Fruit fly (Drosophila melanogaster) whole organism, prepupa: ENCODE results near the gene zye.

Source experiments
- CG10631 ChIP-seq: fragments of 200-800 bp; sonication (Bioruptor generic); optimal IDR thresholded peaks from 2 replicates; lab custom pipeline; 2016; ENCODE audit warnings: missing biosample characterization, missing genetic modification characterization
- CG10669 ChIP-seq: fragments of 200-800 bp; sonication (Bioruptor generic); optimal IDR thresholded peaks from 3 replicates; lab custom pipeline; 2018; ENCODE audit warnings: missing biosample characterization, mild to moderate bottlenecking, missing genetic modification characterization, moderate library complexity
- CG11294 ChIP-seq: fragments of 200-800 bp; sonication (Bioruptor generic); IDR thresholded peaks from 2 replicates; pipeline ENCODE4 v1.3.6; 2022; ENCODE audit warnings: missing biosample characterization, missing genetic modification characterization
- CG11762 ChIP-seq: fragments of 200-800 bp; sonication (Bioruptor generic); optimal IDR thresholded peaks from 3 replicates; lab custom pipeline; 2016; ENCODE audit warnings: missing biosample characterization, missing genetic modification characterization; ENCODE audit not compliant: insufficient read depth
- CG15336 ChIP-seq: fragments of 200-800 bp; sonication (Bioruptor generic); IDR thresholded peaks from 2 replicates; pipeline ENCODE4 v1.3.6; 2022; ENCODE audit warnings: missing biosample characterization, missing genetic modification characterization
- CG16779 ChIP-seq: fragments of 200-800 bp; sonication (Bioruptor generic); optimal IDR thresholded peaks from 3 replicates; lab custom pipeline; 2017; ENCODE audit warnings: missing biosample characterization, mild to moderate bottlenecking, missing genetic modification characterization
- CG3032 ChIP-seq: fragments of 200-800 bp; optimal IDR thresholded peaks from 2 replicates; lab custom pipeline; 2019; ENCODE audit warnings: missing biosample characterization, mild to moderate bottlenecking, missing genetic modification characterization, moderate library complexity
- CG32006 ChIP-seq: fragments of 200-800 bp; sonication (Bioruptor generic); optimal IDR thresholded peaks from 3 replicates; lab custom pipeline; 2017; ENCODE audit warnings: missing biosample characterization, mild to moderate bottlenecking, missing genetic modification characterization
- CG6808 ChIP-seq: fragments of 200-800 bp; sonication (Bioruptor generic); optimal IDR thresholded peaks from 3 replicates; lab custom pipeline; 2017; ENCODE audit warnings: missing biosample characterization, missing genetic modification characterization, mild to moderate bottlenecking, moderate library complexity, missing genetic modification reagents
- CG7368 ChIP-seq: fragments of 200-800 bp; sonication (Bioruptor generic); optimal IDR thresholded peaks from 3 replicates; lab custom pipeline; 2016; ENCODE audit warnings: missing biosample characterization, missing genetic modification characterization
- CG8119 ChIP-seq: fragments of 200-800 bp; sonication (Bioruptor generic); IDR thresholded peaks from 3 replicates; pipeline ENCODE4 v1.3.6; 2022; ENCODE audit warnings: missing biosample characterization, missing genetic modification characterization
- Eip78C ChIP-seq: fragments of 200-800 bp; sonication (Bioruptor generic); peaks from one replicate; lab custom pipeline; 2016; ENCODE audit warnings: missing biosample characterization, missing genetic modification characterization
- Eip93F ChIP-seq: fragments of 200-800 bp; sonication (Bioruptor generic); optimal IDR thresholded peaks from 2 replicates; lab custom pipeline; 2016; ENCODE audit warnings: missing biosample characterization, mild to moderate bottlenecking, missing genetic modification characterization
- Ets21C ChIP-seq: fragments of 200-800 bp; sonication (Bioruptor generic); optimal IDR thresholded peaks from 3 replicates; lab custom pipeline; 2016; ENCODE audit warnings: missing biosample characterization, missing genetic modification characterization
- Ets96B ChIP-seq: fragments of 200-800 bp; optimal IDR thresholded peaks from 2 replicates; lab custom pipeline; 2019; ENCODE audit warnings: missing biosample characterization, mild to moderate bottlenecking, missing genetic modification characterization, moderate library complexity
- Gug ChIP-seq: fragments of 200-800 bp; sonication (Bioruptor generic); IDR thresholded peaks from 2 replicates; pipeline ENCODE4 v1.3.6; 2022; ENCODE audit warnings: missing biosample characterization, missing genetic modification characterization
- Sox102F ChIP-seq: fragments of 200-800 bp; sonication (Bioruptor generic); optimal IDR thresholded peaks from 2 replicates; lab custom pipeline; 2016; ENCODE audit warnings: missing biosample characterization, mild to moderate bottlenecking, missing genetic modification characterization
- Sox14 ChIP-seq: fragments of 200-800 bp; sonication (Bioruptor generic); optimal IDR thresholded peaks from 3 replicates; lab custom pipeline; 2016; ENCODE audit warnings: missing biosample characterization, missing genetic modification characterization
- achi ChIP-seq: fragments of 200-800 bp; sonication (Bioruptor generic); optimal IDR thresholded peaks from 3 replicates; lab custom pipeline; 2016; ENCODE audit warnings: missing biosample characterization, missing genetic modification characterization
- cyc ChIP-seq: fragments of 200-800 bp; sonication (Bioruptor generic); optimal IDR thresholded peaks from 3 replicates; lab custom pipeline; 2016; ENCODE audit warnings: missing biosample characterization, missing genetic modification characterization
- eg ChIP-seq: fragments of 200-800 bp; sonication (Bioruptor generic); IDR thresholded peaks from 3 replicates; pipeline ENCODE4 v1.3.6; 2022; ENCODE audit warnings: missing biosample characterization, missing genetic modification characterization
- esn ChIP-seq: fragments of 200-800 bp; sonication (Bioruptor generic); optimal IDR thresholded peaks from 2 replicates; lab custom pipeline; 2016; ENCODE audit warnings: missing biosample characterization, mild to moderate bottlenecking, missing genetic modification characterization, moderate library complexity
- fd59A ChIP-seq: fragments of 200-800 bp; sonication (Bioruptor generic); optimal IDR thresholded peaks from 2 replicates; lab custom pipeline; 2017; ENCODE audit warnings: missing biosample characterization, mild to moderate bottlenecking, missing genetic modification characterization, missing genetic modification reagents
- fd85E ChIP-seq: fragments of 200-800 bp; sonication (Bioruptor generic); optimal IDR thresholded peaks from 3 replicates; lab custom pipeline; 2016; ENCODE audit warnings: missing biosample characterization, missing genetic modification characterization
- fkh ChIP-seq: fragments of 200-800 bp; sonication (Bioruptor generic); optimal IDR thresholded peaks from 3 replicates; lab custom pipeline; 2017; ENCODE audit warnings: missing biosample characterization, mild to moderate bottlenecking, missing genetic modification characterization, moderate library complexity
- lz ChIP-seq: fragments of 200-800 bp; sonication (Bioruptor generic); optimal IDR thresholded peaks from 3 replicates; lab custom pipeline; 2016; ENCODE audit warnings: missing biosample characterization, missing genetic modification characterization
- pdm3 ChIP-seq: fragments of 200-800 bp; sonication (Bioruptor generic); optimal IDR thresholded peaks from 3 replicates; lab custom pipeline; 2016; ENCODE audit warnings: missing biosample characterization, missing genetic modification characterization
- salr ChIP-seq, 2 experiments: fragments of 200-800 bp; sonication (Bioruptor generic); optimal IDR thresholded peaks; 3 replicates each; lab custom pipeline; 2016 to 2018; ENCODE audit warnings: missing biosample characterization in 2 of 2, missing genetic modification characterization in 2 of 2, mild to moderate bottlenecking in 1 of 2
- spab ChIP-seq: fragments of 200-800 bp; sonication (Bioruptor generic); optimal IDR thresholded peaks from 2 replicates; lab custom pipeline; 2017; ENCODE audit warnings: missing biosample characterization, mild to moderate bottlenecking, missing genetic modification characterization, missing genetic modification reagents
- ss ChIP-seq, 2 experiments: fragments of 200-800 bp; sonication (Bioruptor generic); optimal IDR thresholded peaks; 2 replicates in 1 of 2; 3 replicates in 1 of 2; lab custom pipeline; 2017 to 2018; ENCODE audit warnings: mild to moderate bottlenecking in 2 of 2, missing biosample characterization in 2 of 2, missing genetic modification characterization in 2 of 2, moderate library complexity in 1 of 2

The zye gene

dm6 chr3L:20427449-20427848 lies 14.0 kb downstream of the zye start, which contains the start of gene CG5274:
TSS of gene CG5274 (minus strand) at chr3L:20427666.
- no peak for TF ChIP-seq Sox102F (GFP tag; lab: Kevin White, UChicago)
- TF ChIP-seq CG10631 = no peak
- TF ChIP-seq CG10669 (GFP tag; lab: Kevin White, UChicago) = no peak
- no peak for TF ChIP-seq fkh
- no peak for TF ChIP-seq CG32006 (GFP tag; lab: Kevin White, UChicago)
- TF ChIP-seq ss (GFP tag; optimal IDR thresholded peaks at IDR 0.05; lab: Kevin White, UChicago) = no peak
- TF ChIP-seq salr (GFP tag; optimal IDR thresholded peaks at IDR 0.05; lab: Kevin White, UChicago) = no peak
- TF ChIP-seq CG6808 (GFP tag; lab: Kevin White, UChicago) = no peak
- no peak for TF ChIP-seq Eip78C (GFP tag; lab: Kevin White, UChicago)
- no peak for TF ChIP-seq achi (GFP tag; lab: Kevin White, UChicago)
- no peak for TF ChIP-seq CG15336 (GFP tag; lab: Robert Waterston, UW)
- no peak for TF ChIP-seq Gug
- no peak for TF ChIP-seq fd85E
- TF ChIP-seq CG8119 (GFP tag; lab: Robert Waterston, UW) = no peak
- TF ChIP-seq Ets21C (GFP tag; lab: Kevin White, UChicago) = no peak
- TF ChIP-seq eg (GFP tag; lab: Robert Waterston, UW) = no peak
- TF ChIP-seq pdm3 = no peak
- TF ChIP-seq fd59A (GFP tag; lab: Kevin White, UChicago) = no peak

- TF ChIP-seq CG16779 = no peak
- 0 out of 2 replicates have a peak, but pooled peaks have one; percentile 25 for TF ChIP-seq CG15336 (GFP tag; lab: Robert Waterston, UW)
- peak; percentile 13 for TF ChIP-seq CG3032 (tag; lab: Kevin White, UChicago)
- TF ChIP-seq Sox14 (GFP tag; lab: Kevin White, UChicago) = peak; percentile 87
Observed at dm6 chr3L:20430182-20430581, 16.8 kb downstream of the zye start, which contains the start of gene CG5262. TSS of gene CG5262 (minus strand) at chr3L:20430475.

dm6 chr3L:20431619-20432018 lies 18.2 kb downstream of the zye start:
- TF ChIP-seq salr (GFP tag; optimal IDR thresholded peaks at IDR 0.05; lab: Kevin White, UChicago) (no peak), fkh (no peak), CG11294 (GFP tag; lab: Robert Waterston, UW) (no peak), pdm3 (no peak)

- TF ChIP-seq Sox14 (GFP tag; lab: Kevin White, UChicago) (peak; percentile 82), esn (GFP tag; lab: Kevin White, UChicago) (peak; percentile 38), lz (GFP tag; lab: Kevin White, UChicago) (peak; percentile 15), spab (GFP tag; lab: Kevin White, UChicago) (no peak), CG11762 (GFP tag; lab: Kevin White, UChicago) (no peak)
Observed at dm6 chr3L:20432297-20432696, 18.9 kb downstream of the zye start, which contains the start of the genes Las and Psn. TSS of gene Las (minus strand) at chr3L:20432361. TSS of gene Psn (plus strand) at chr3L:20432468.

- TF ChIP-seq CG3032 (tag; lab: Kevin White, UChicago) = no peak
- TF ChIP-seq esn (GFP tag; lab: Kevin White, UChicago) = peak; percentile 16
- TF ChIP-seq Eip93F = peak; percentile 25
- no peak for TF ChIP-seq CG7368 (GFP tag; lab: Kevin White, UChicago)
Observed at dm6 chr3L:20436069-20436468, 22.7 kb downstream of the zye start, which contains the start of the genes mRpL15 and CtIP. TSS of gene mRpL15 (minus strand) at chr3L:20436209. TSS of gene CtIP (plus strand) at chr3L:20436250.

dm6 chr3L:20439772-20440171 lies 26.4 kb downstream of the zye start, which contains the start of gene Hpd:
TSS of gene Hpd (minus strand) at chr3L:20439872.
- TF ChIP-seq Ets96B (tag; lab: Kevin White, UChicago) (no peak), cyc (GFP tag; lab: Kevin White, UChicago) (no peak)
